Comparison of ENCODE assay signal across 5 fruit fly cellular contexts in the genomic region with DNA sequence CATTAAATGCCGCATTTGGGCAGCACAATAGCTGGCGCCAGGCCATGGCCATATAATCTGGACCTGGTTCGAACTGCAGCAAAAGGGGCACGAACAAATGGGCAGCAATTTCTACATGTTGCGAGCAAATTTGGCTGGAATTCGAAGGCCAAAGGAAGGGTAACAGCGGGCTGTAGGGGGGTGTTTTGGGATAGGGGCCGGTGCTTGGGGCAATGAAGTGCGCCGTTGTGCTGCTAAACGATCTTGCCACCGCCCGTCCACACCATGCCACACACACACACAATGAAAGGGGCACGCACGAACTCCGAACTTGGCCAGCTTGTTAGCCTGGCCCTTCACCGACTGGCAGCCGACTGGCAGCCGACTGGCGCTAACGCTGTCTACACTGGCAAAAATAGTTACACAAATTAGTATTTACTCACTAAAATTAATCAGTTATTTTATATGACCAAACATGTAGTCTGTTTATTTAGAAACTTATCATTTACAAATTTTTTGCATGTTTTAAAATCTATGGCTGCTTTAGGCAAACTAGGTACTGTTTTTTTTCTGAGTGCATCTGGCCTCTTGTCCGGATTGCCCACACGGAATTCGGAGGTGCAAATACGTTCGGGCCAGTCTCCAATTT.
A peak's percentile ranks its signal among the peaks of the same experiment; 100 is the strongest.
TF ChIP-seq lines count a peak whose summit lies in the region.

No protein-coding gene starts in this region.

- TF ChIP-seq CTCF in whole organism, embryonic (GFP tag; optimal IDR thresholded peaks at IDR 0.05; lab: Kevin White, UChicago) = no peak

TF ChIP-seq in whole organism, 6 proteins besides CTCF, POLR2A, EP300 and RAD21:
- TF ChIP-seq Dll (optimal IDR thresholded peaks at IDR 0.05; lab: Kevin White, UChicago) (peak; percentile 67), usp (GFP tag; optimal IDR thresholded peaks at IDR 0.05; lab: Kevin White, UChicago) (no peak)

TF ChIP-seq in whole organism, embryonic, 481 proteins besides CTCF, POLR2A, EP300 and RAD21 (continues in another document):
- TF ChIP-seq CG7839 (tag; optimal IDR thresholded peaks at IDR 0.05; lab: Kevin White, UChicago) = peak; percentile 69
- no peak for TF ChIP-seq knrl (GFP tag; IDR thresholded peaks at IDR 0.05; lab: Robert Waterston, UW; ENCODE audit: partially characterized antibody)
- peak; percentile 70 for TF ChIP-seq nerfin-1 (tag; optimal IDR thresholded peaks at IDR 0.05; lab: Kevin White, UChicago)
- no peak for TF ChIP-seq CG7963 (GFP tag; IDR thresholded peaks at IDR 0.05; lab: Robert Waterston, UW; ENCODE audit: partially characterized antibody)
- peak; percentile 45 for TF ChIP-seq sqz (GFP tag; optimal IDR thresholded peaks at IDR 0.05; lab: Kevin White, UChicago)
- no peak for TF ChIP-seq wdn (GFP tag; IDR thresholded peaks at IDR 0.05; lab: Robert Waterston, UW)
- peak; percentile 30 for TF ChIP-seq CG15011 (GFP tag; optimal IDR thresholded peaks at IDR 0.05; lab: Kevin White, UChicago)
- peak; percentile 28 for TF ChIP-seq BtbVII (GFP tag; optimal IDR thresholded peaks at IDR 0.05; lab: Kevin White, UChicago)
- peak; percentile 6 for TF ChIP-seq Hsf (GFP tag; optimal IDR thresholded peaks at IDR 0.05; lab: Kevin White, UChicago)
- TF ChIP-seq unc-4 (GFP tag; IDR thresholded peaks at IDR 0.05; lab: Robert Waterston, UW; ENCODE audit: partially characterized antibody) = no peak
- no peak for TF ChIP-seq CG2875 (GFP tag; optimal IDR thresholded peaks at IDR 0.05; lab: Kevin White, UChicago)
- no peak for TF ChIP-seq gt (GFP tag; IDR thresholded peaks at IDR 0.05; lab: Robert Waterston, UW)
- no peak for TF ChIP-seq CG8290 (GFP tag; optimal IDR thresholded peaks at IDR 0.05; lab: Kevin White, UChicago)
- TF ChIP-seq CG8290 (tag; optimal IDR thresholded peaks at IDR 0.05; lab: Kevin White, UChicago) = no peak
- TF ChIP-seq Lim3 (GFP tag; IDR thresholded peaks at IDR 0.05; lab: Robert Waterston, UW) = no peak
- peak; percentile 80 for TF ChIP-seq CG9727 (GFP tag; optimal IDR thresholded peaks at IDR 0.05; lab: Kevin White, UChicago)
- TF ChIP-seq BEAF-32 (GFP tag; optimal IDR thresholded peaks at IDR 0.05; lab: Kevin White, UChicago) = no peak
- TF ChIP-seq CG10462 (GFP tag; optimal IDR thresholded peaks at IDR 0.05; lab: Kevin White, UChicago) = no peak
- peak; percentile 33 for TF ChIP-seq CG13775 (GFP tag; optimal IDR thresholded peaks at IDR 0.05; lab: Kevin White, UChicago)
- peak in 1 of 2 experiments; percentile 67 for TF ChIP-seq bsh (GFP tag; optimal IDR thresholded peaks at IDR 0.05; lab: Kevin White, UChicago)

TF ChIP-seq in whole organism, prepupa, 60 proteins besides CTCF, POLR2A, EP300 and RAD21 (continues in another document):
- peak; percentile 70 for TF ChIP-seq CG11902 (GFP tag; optimal IDR thresholded peaks at IDR 0.05; lab: Kevin White, UChicago)
- TF ChIP-seq acj6 (GFP tag; optimal IDR thresholded peaks at IDR 0.05; lab: Kevin White, UChicago) = peak; percentile 22
- TF ChIP-seq fkh (GFP tag; optimal IDR thresholded peaks at IDR 0.05; lab: Kevin White, UChicago) = no peak
- TF ChIP-seq net (GFP tag; optimal IDR thresholded peaks at IDR 0.05; lab: Kevin White, UChicago) = peak; percentile 23
- peak; percentile 29 for TF ChIP-seq dsx (GFP tag; optimal IDR thresholded peaks at IDR 0.05; lab: Kevin White, UChicago; ENCODE audit: poor library complexity, severe bottlenecking)
- peak; percentile 40; the same call in 1 of the 3 replicates for TF ChIP-seq CG8119 (GFP tag; IDR thresholded peaks at IDR 0.05; lab: Robert Waterston, UW)
- TF ChIP-seq CG7368 (GFP tag; optimal IDR thresholded peaks at IDR 0.05; lab: Kevin White, UChicago) = peak; percentile 73
- no peak for TF ChIP-seq salr (GFP tag; optimal IDR thresholded peaks at IDR 0.05; lab: Kevin White, UChicago)
- TF ChIP-seq cyc (GFP tag; optimal IDR thresholded peaks at IDR 0.05; lab: Kevin White, UChicago) = peak; percentile 89
- no peak for TF ChIP-seq Eip75B (GFP tag; optimal IDR thresholded peaks at IDR 0.05; lab: Kevin White, UChicago)
- peak; percentile 84 for TF ChIP-seq CG6163 (GFP tag; IDR thresholded peaks at IDR 0.05; lab: Robert Waterston, UW)
- peak; percentile 86 for TF ChIP-seq Eip78C (GFP tag; lab: Kevin White, UChicago)
- peak; percentile 63 for TF ChIP-seq CG6854 (GFP tag; optimal IDR thresholded peaks at IDR 0.05; lab: Kevin White, UChicago)
- TF ChIP-seq Sox14 (GFP tag; optimal IDR thresholded peaks at IDR 0.05; lab: Kevin White, UChicago) = peak; percentile 52
- TF ChIP-seq vri (GFP tag; optimal IDR thresholded peaks at IDR 0.05; lab: Kevin White, UChicago) = peak; percentile 61
- TF ChIP-seq Hr4 (GFP tag; optimal IDR thresholded peaks at IDR 0.05; lab: Kevin White, UChicago) = no peak
- TF ChIP-seq CG16779 (tag; optimal IDR thresholded peaks at IDR 0.05; lab: Kevin White, UChicago) = no peak
- peak; percentile 52 for TF ChIP-seq CG9139 (GFP tag; optimal IDR thresholded peaks at IDR 0.05; lab: Kevin White, UChicago)
- TF ChIP-seq Hr38 (GFP tag; optimal IDR thresholded peaks at IDR 0.05; lab: Kevin White, UChicago) = no peak
- peak; percentile 44 for TF ChIP-seq pdm3 (GFP tag; optimal IDR thresholded peaks at IDR 0.05; lab: Kevin White, UChicago)

TF ChIP-seq in whole organism, pupa, 21 proteins besides CTCF, POLR2A, EP300 and RAD21:
- TF ChIP-seq Pif1B (GFP tag; optimal IDR thresholded peaks at IDR 0.05; lab: Kevin White, UChicago) = peak; percentile 15
- TF ChIP-seq gl (tag; optimal IDR thresholded peaks at IDR 0.05; lab: Kevin White, UChicago) = peak; percentile 61
- TF ChIP-seq rn (GFP tag; IDR thresholded peaks at IDR 0.05; lab: Robert Waterston, UW) = no peak
- no peak for TF ChIP-seq CG34367 (tag; optimal IDR thresholded peaks at IDR 0.05; lab: Kevin White, UChicago)
- TF ChIP-seq CG4496 (GFP tag; IDR thresholded peaks at IDR 0.05; lab: Robert Waterston, UW) = 0 out of 3 replicates have a peak, but pooled peaks have one; percentile 28
- peak; percentile 59 for TF ChIP-seq CG14655 (GFP tag; optimal IDR thresholded peaks at IDR 0.05; lab: Kevin White, UChicago)
- no peak; the same call in 1 of the 2 replicates for TF ChIP-seq CG12605 (GFP tag; IDR thresholded peaks at IDR 0.05; lab: Robert Waterston, UW)
- peak; percentile 21 for TF ChIP-seq Pif1A (GFP tag; optimal IDR thresholded peaks at IDR 0.05; lab: Kevin White, UChicago)
- no peak for TF ChIP-seq Ets98B (GFP tag; IDR thresholded peaks at IDR 0.05; lab: Robert Waterston, UW)
- no peak for TF ChIP-seq CG13204 (GFP tag; optimal IDR thresholded peaks at IDR 0.05; lab: Kevin White, UChicago)
- TF ChIP-seq CG8159 (tag; optimal IDR thresholded peaks at IDR 0.05; lab: Kevin White, UChicago) = peak; percentile 84
- peak; percentile 32 for TF ChIP-seq CG15710 (tag; optimal IDR thresholded peaks at IDR 0.05; lab: Kevin White, UChicago)
- TF ChIP-seq CG32121 (GFP tag; IDR thresholded peaks at IDR 0.05; lab: Robert Waterston, UW) = no peak
- TF ChIP-seq CG9948 (tag; optimal IDR thresholded peaks at IDR 0.05; lab: Kevin White, UChicago) = peak; percentile 74
- peak; percentile 20 for TF ChIP-seq D1 (tag; optimal IDR thresholded peaks at IDR 0.05; lab: Kevin White, UChicago)
- peak; percentile 61 for TF ChIP-seq CG8301 (tag; optimal IDR thresholded peaks at IDR 0.05; lab: Kevin White, UChicago)
- peak; percentile 50 for TF ChIP-seq Snoo (tag; optimal IDR thresholded peaks at IDR 0.05; lab: Kevin White, UChicago)
- TF ChIP-seq EcR (GFP tag; optimal IDR thresholded peaks at IDR 0.05; lab: Kevin White, UChicago) = no peak
- peak; percentile 79 for TF ChIP-seq CG17806 (tag; optimal IDR thresholded peaks at IDR 0.05; lab: Kevin White, UChicago)
- TF ChIP-seq CG10348 (GFP tag; IDR thresholded peaks at IDR 0.05; lab: Robert Waterston, UW) = no peak
- TF ChIP-seq fd96Ca (GFP tag; IDR thresholded peaks at IDR 0.05; lab: Robert Waterston, UW) = no peak

TF ChIP-seq in whole organism, wandering third instar larva, 38 proteins besides CTCF, POLR2A, EP300 and RAD21 (continues in another document):
- TF ChIP-seq Mio (GFP tag; optimal IDR thresholded peaks at IDR 0.05; lab: Kevin White, UChicago) (no peak), Dfd (GFP tag; optimal IDR thresholded peaks at IDR 0.05; lab: Kevin White, UChicago) (no peak), sage (GFP tag; optimal IDR thresholded peaks at IDR 0.05; lab: Kevin White, UChicago) (peak; percentile 74), sv (GFP tag; optimal IDR thresholded peaks at IDR 0.05; lab: Kevin White, UChicago) (peak; percentile 31), pan (optimal IDR thresholded peaks at IDR 0.05; lab: Kevin White, UChicago) (no peak), ey (GFP tag; optimal IDR thresholded peaks at IDR 0.05; lab: Kevin White, UChicago) (peak; percentile 65), Hr78 (GFP tag; optimal IDR thresholded peaks at IDR 0.05; lab: Kevin White, UChicago) (no peak), Hnf4 (GFP tag; optimal IDR thresholded peaks at IDR 0.05; lab: Kevin White, UChicago) (peak; percentile 37), Myc (optimal IDR thresholded peaks at IDR 0.05; lab: Kevin White, UChicago) (no peak), fru (GFP tag; optimal IDR thresholded peaks at IDR 0.05; lab: Kevin White, UChicago) (peak; percentile 70), Hr83 (GFP tag; optimal IDR thresholded peaks at IDR 0.05; lab: Kevin White, UChicago; ENCODE audit: poor library complexity, severe bottlenecking) (no peak), dmrt93B (GFP tag; optimal IDR thresholded peaks at IDR 0.05; lab: Kevin White, UChicago) (peak; percentile 73), GATAd (GFP tag; optimal IDR thresholded peaks at IDR 0.05; lab: Kevin White, UChicago) (no peak), Sp1 (GFP tag; optimal IDR thresholded peaks at IDR 0.05; lab: Kevin White, UChicago) (peak; percentile 71), Dif (GFP tag; optimal IDR thresholded peaks at IDR 0.05; lab: Kevin White, UChicago; ENCODE audit: partially characterized antibody) (no peak), jim (GFP tag; optimal IDR thresholded peaks at IDR 0.05; lab: Kevin White, UChicago) (no peak), tai (GFP tag; optimal IDR thresholded peaks at IDR 0.05; lab: Kevin White, UChicago) (no peak), h (GFP tag; optimal IDR thresholded peaks at IDR 0.05; lab: Kevin White, UChicago) (peak; percentile 86), psq (GFP tag; optimal IDR thresholded peaks at IDR 0.05; lab: Kevin White, UChicago) (peak; percentile 60), Vsx2 (GFP tag; optimal IDR thresholded peaks at IDR 0.05; lab: Kevin White, UChicago; ENCODE audit: partially characterized antibody) (no peak), dsf (GFP tag; optimal IDR thresholded peaks at IDR 0.05; lab: Kevin White, UChicago; ENCODE audit: borderline replicate concordance) (no peak), Rel (GFP tag; optimal IDR thresholded peaks at IDR 0.05; lab: Kevin White, UChicago) (peak; percentile 39), Rel (tag; optimal IDR thresholded peaks at IDR 0.05; lab: Kevin White, UChicago) (no peak), woc (GFP tag; optimal IDR thresholded peaks at IDR 0.05; lab: Kevin White, UChicago) (peak; percentile 65), lola (GFP tag; optimal IDR thresholded peaks at IDR 0.05; lab: Kevin White, UChicago) (no peak), CG32264 (GFP tag; optimal IDR thresholded peaks at IDR 0.05; lab: Kevin White, UChicago) (peak; percentile 3), Jra (GFP tag; optimal IDR thresholded peaks at IDR 0.05; lab: Kevin White, UChicago) (peak; percentile 19)
